Worm (Caenorhabditis elegans) whole organism, mixed stage, embryonic: ENCODE results near the gene gyf-1.

Experiments used
- hlh-1 ChIP-seq: fragments of 150-350 bp; optimal IDR thresholded peaks from 2 replicates; lab custom pipeline; 2014; ENCODE audit warnings: missing biosample characterization, missing genetic modification reagents, missing genetic modification characterization
- nhr-12 ChIP-seq: fragments of 150-350 bp; optimal IDR thresholded peaks from 2 replicates; lab custom pipeline; 2014; ENCODE audit warnings: missing biosample characterization, missing genetic modification characterization
- ztf-11 ChIP-seq: fragments of 150-350 bp; optimal IDR thresholded peaks from 2 replicates; lab custom pipeline; 2014; ENCODE audit warnings: missing biosample characterization, missing genetic modification characterization

DNA sequence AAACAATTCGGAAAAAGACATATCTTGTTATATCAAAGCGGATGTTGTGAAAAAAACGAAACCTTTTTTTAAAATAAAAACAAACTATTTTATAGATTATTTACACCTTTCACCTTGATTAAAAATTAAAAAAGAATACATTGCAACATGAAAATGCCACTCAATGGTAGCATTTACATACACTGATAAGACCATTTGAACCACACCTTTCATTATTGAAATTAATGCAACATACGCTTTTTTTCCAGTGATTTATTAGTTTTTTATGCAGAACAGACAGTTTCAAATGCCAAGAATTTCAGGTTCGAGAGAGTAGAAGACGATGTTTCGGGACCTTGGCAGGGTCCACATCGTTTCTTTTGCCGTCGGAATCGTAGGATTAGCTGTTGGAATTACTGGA is 17.4 kb upstream of the gyf-1 start, which contains the start of gene T19D12.1:
- no peak for TF ChIP-seq nhr-12 (tag; lab: Kevin White, UChicago)
- no peak for TF ChIP-seq ztf-11
- no peak for TF ChIP-seq hlh-1 (tag; lab: Kevin White, UChicago)
